Worm (Caenorhabditis elegans) whole organism, L4/young adult: ENCODE results near the gene bre-1.

Source experiments
- W03F9.2 ChIP-seq: fragments of 150-350 bp; optimal IDR thresholded peaks from 2 replicates; lab custom pipeline; 2014; ENCODE audit warnings: missing biosample characterization, missing genetic modification characterization
- dao-5 ChIP-seq: sonication (generic microtip); optimal IDR thresholded peaks from 2 replicates; lab custom pipeline; 2016; ENCODE audit warnings: missing genotype, missing genetic modification characterization, moderate library complexity, missing compliant biosample characterization
- him-1 ChIP-seq: sonication (generic microtip); optimal IDR thresholded peaks from 2 replicates; lab custom pipeline; 2016; ENCODE audit warnings: missing genotype, missing genetic modification reagents, missing genetic modification characterization, missing compliant biosample characterization

bre-1 gene

ce11 chrIV:8978047-8978446 is 9.0 kb upstream of the bre-1 start:
- TF ChIP-seq W03F9.2 (tag; lab: Kevin White, UChicago), result no peak
- TF ChIP-seq dao-5 (tag; lab: Kevin White, UChicago), result no peak
- TF ChIP-seq him-1 (tag; lab: Kevin White, UChicago), result no peak

- no peak for TF ChIP-seq W03F9.2 (tag; lab: Kevin White, UChicago)
- TF ChIP-seq him-1 (tag; lab: Kevin White, UChicago), result no peak
- no peak for TF ChIP-seq dao-5 (tag; lab: Kevin White, UChicago)
These were observed 7.9 kb upstream of the bre-1 start for ce11 chrIV:8979062-8979612.

ce11 chrIV:8979695-8980094 is 7.4 kb upstream of the bre-1 start, which contains the start of gene col-119:
TSS of gene col-119 (minus strand) at chrIV:8979795.
- no peak for TF ChIP-seq him-1 (tag; lab: Kevin White, UChicago)
- no peak for TF ChIP-seq dao-5 (tag; lab: Kevin White, UChicago)
- no peak for TF ChIP-seq W03F9.2 (tag; lab: Kevin White, UChicago)

- TF ChIP-seq dao-5 (tag; lab: Kevin White, UChicago) (no peak), W03F9.2 (tag; lab: Kevin White, UChicago) (no peak), him-1 (tag; lab: Kevin White, UChicago) (no peak)
These were observed 2.5 kb upstream of the bre-1 start, which contains the start of gene nstp-1 for ce11 chrIV:8984566-8984965. TSS of gene nstp-1 (plus strand) at chrIV:8984866.

- TF ChIP-seq W03F9.2 (tag; lab: Kevin White, UChicago) (no peak), him-1 (tag; lab: Kevin White, UChicago) (no peak), dao-5 (tag; lab: Kevin White, UChicago) (no peak)
These were observed 5.7 kb downstream of the bre-1 start, which contains the start of gene mltn-12 for ce11 chrIV:8992786-8993185. TSS of gene mltn-12 (plus strand) at chrIV:8993086.

ce11 chrIV:8994487-8994886 is 7.4 kb downstream of the bre-1 start:
- no peak for TF ChIP-seq him-1 (tag; lab: Kevin White, UChicago)

- TF ChIP-seq dao-5 (tag; lab: Kevin White, UChicago), result no peak
- TF ChIP-seq him-1 (tag; lab: Kevin White, UChicago), result no peak
- no peak for TF ChIP-seq W03F9.2 (tag; lab: Kevin White, UChicago)
These were observed 13.6 kb downstream of the bre-1 start for ce11 chrIV:9000664-9001063.

ce11 chrIV:9001184-9001583 is 14.1 kb downstream of the bre-1 start:
- TF ChIP-seq him-1 (tag; lab: Kevin White, UChicago), result no peak
- no peak for TF ChIP-seq dao-5 (tag; lab: Kevin White, UChicago)
- TF ChIP-seq W03F9.2 (tag; lab: Kevin White, UChicago), result no peak

ce11 chrIV:9002636-9003035 is 15.6 kb downstream of the bre-1 start, which contains the start of gene C53D6.8:
TSS of gene C53D6.8 (minus strand) at chrIV:9002736.
- TF ChIP-seq him-1 (tag; lab: Kevin White, UChicago), result no peak
- no peak for TF ChIP-seq W03F9.2 (tag; lab: Kevin White, UChicago)
- no peak for TF ChIP-seq dao-5 (tag; lab: Kevin White, UChicago)

- TF ChIP-seq him-1 (tag; lab: Kevin White, UChicago), result no peak
- no peak for TF ChIP-seq W03F9.2 (tag; lab: Kevin White, UChicago)
- no peak for TF ChIP-seq dao-5 (tag; lab: Kevin White, UChicago)
These were observed 18.2 kb downstream of the bre-1 start, which contains the start of gene unc-129 for ce11 chrIV:9005310-9005709. TSS of gene unc-129 (minus strand) at chrIV:9005410.

- TF ChIP-seq dao-5 (tag; lab: Kevin White, UChicago) (no peak), him-1 (tag; lab: Kevin White, UChicago) (no peak), W03F9.2 (tag; lab: Kevin White, UChicago) (no peak)
These were observed 20.9 kb downstream of the bre-1 start for ce11 chrIV:9007947-9008346.

ce11 chrIV:9010257-9010656 is 23.2 kb downstream of the bre-1 start, which contains the start of gene C53D6.11:
TSS of gene C53D6.11 (plus strand) at chrIV:9010584.
- TF ChIP-seq W03F9.2 (tag; lab: Kevin White, UChicago) (no peak), him-1 (tag; lab: Kevin White, UChicago) (no peak)

ce11 chrIV:9016477-9016876 is 29.4 kb downstream of the bre-1 start, which contains the start of gene acc-2:
TSS of gene acc-2 (plus strand) at chrIV:9016777.
- TF ChIP-seq W03F9.2 (tag; lab: Kevin White, UChicago) (no peak), dao-5 (tag; lab: Kevin White, UChicago) (no peak), him-1 (tag; lab: Kevin White, UChicago) (no peak)

ce11 chrIV:9020840-9021239 is 33.8 kb downstream of the bre-1 start, which contains the start of gene C53D6.4:
TSS of gene C53D6.4 (minus strand) at chrIV:9020940.
- no peak for TF ChIP-seq W03F9.2 (tag; lab: Kevin White, UChicago)
- TF ChIP-seq him-1 (tag; lab: Kevin White, UChicago), result no peak
- no peak for TF ChIP-seq dao-5 (tag; lab: Kevin White, UChicago)
